Worm (Caenorhabditis elegans) whole organism, L2 larva: ENCODE data around the gene zig-3.
A peak's percentile ranks its signal among the peaks of the same experiment; 100 is the strongest.

Experiments used
- C34F6.9 ChIP-seq: fragments of 150-350 bp; optimal IDR thresholded peaks from 2 replicates; lab custom pipeline; 2014; ENCODE audit warnings: missing biosample characterization, missing genetic modification characterization
- R02D3.7 ChIP-seq: fragments of 150-350 bp; optimal IDR thresholded peaks from 2 replicates; lab custom pipeline; 2014; ENCODE audit warnings: missing biosample characterization, missing genetic modification characterization
- alr-1 ChIP-seq: fragments of 150-350 bp; optimal IDR thresholded peaks from 2 replicates; lab custom pipeline; 2014; ENCODE audit warnings: missing biosample characterization, missing genetic modification characterization
- ceh-16 ChIP-seq: fragments of 150-350 bp; optimal IDR thresholded peaks from 2 replicates; lab custom pipeline; 2014; ENCODE audit warnings: missing biosample characterization, missing genetic modification characterization
- crh-2 ChIP-seq: sonication (generic microtip); optimal IDR thresholded peaks from 2 replicates; lab custom pipeline; 2017; ENCODE audit warnings: missing biosample characterization, missing genetic modification characterization
- dmd-4 ChIP-seq: sonication (generic microtip); optimal IDR thresholded peaks from 2 replicates; lab custom pipeline; 2017; ENCODE audit warnings: missing biosample characterization, missing genetic modification characterization
- elt-1 ChIP-seq: fragments of 150-350 bp; optimal IDR thresholded peaks from 2 replicates; lab custom pipeline; 2014; ENCODE audit warnings: missing biosample characterization, missing genetic modification characterization
- elt-3 ChIP-seq: sonication (generic microtip); optimal IDR thresholded peaks from 2 replicates; lab custom pipeline; 2017; ENCODE audit warnings: missing biosample characterization, missing genetic modification characterization
- fos-1 ChIP-seq: fragments of 150-350 bp; optimal IDR thresholded peaks from 2 replicates; lab custom pipeline; 2014; ENCODE audit warnings: missing biosample characterization, missing genetic modification characterization
- gmeb-1 ChIP-seq: fragments of 150-350 bp; optimal IDR thresholded peaks from 2 replicates; lab custom pipeline; 2014; ENCODE audit warnings: missing biosample characterization, missing genetic modification characterization
- lin-11 ChIP-seq: fragments of 150-350 bp; sonication (generic microtip); optimal IDR thresholded peaks from 2 replicates; lab custom pipeline; 2014; ENCODE audit warnings: missing biosample characterization, missing genetic modification characterization, inconsistent platforms, mixed read lengths
- lin-13 ChIP-seq: fragments of 150-350 bp; optimal IDR thresholded peaks from 2 replicates; lab custom pipeline; 2014; ENCODE audit warnings: missing biosample characterization, missing genetic modification reagents, missing genetic modification characterization
- lin-39 ChIP-seq: fragments of 150-350 bp; optimal IDR thresholded peaks from 2 replicates; lab custom pipeline; 2014; ENCODE audit warnings: missing biosample characterization, missing genetic modification reagents, missing genetic modification characterization
- lsy-2 ChIP-seq, 2 experiments: fragments of 150-350 bp in 1 of 2; sonication (generic microtip) in 1 of 2; optimal IDR thresholded peaks; 2 replicates each; lab custom pipeline; 2014 to 2017; ENCODE audit warnings: missing biosample characterization in 2 of 2, missing genetic modification characterization in 2 of 2
- mab-5 ChIP-seq: fragments of 150-350 bp; optimal IDR thresholded peaks from 2 replicates; lab custom pipeline; 2014; ENCODE audit warnings: missing biosample characterization, missing genetic modification characterization
- mbf-1 ChIP-seq: sonication (generic microtip); optimal IDR thresholded peaks from 2 replicates; lab custom pipeline; 2017; ENCODE audit warnings: missing biosample characterization, missing genetic modification characterization
- mdl-1 ChIP-seq, 2 experiments: fragments of 150-350 bp in 1 of 2; sonication (generic microtip) in 1 of 2; optimal IDR thresholded peaks; 2 replicates each; lab custom pipeline; 2017; ENCODE audit warnings: missing biosample characterization in 2 of 2, missing genetic modification characterization in 2 of 2
- nhr-12 ChIP-seq: fragments of 150-350 bp; optimal IDR thresholded peaks from 2 replicates; lab custom pipeline; 2014; ENCODE audit warnings: missing biosample characterization, missing genetic modification characterization
- nhr-129 ChIP-seq: fragments of 150-350 bp; optimal IDR thresholded peaks from 2 replicates; lab custom pipeline; 2014; ENCODE audit warnings: missing biosample characterization, missing genetic modification characterization
- nhr-21 ChIP-seq: fragments of 150-350 bp; optimal IDR thresholded peaks from 2 replicates; lab custom pipeline; 2014; ENCODE audit warnings: missing biosample characterization, missing genetic modification characterization
- nhr-23 ChIP-seq: fragments of 150-350 bp; optimal IDR thresholded peaks from 2 replicates; lab custom pipeline; 2014; ENCODE audit warnings: missing biosample characterization, missing genetic modification reagents, missing genetic modification characterization
- nhr-237 ChIP-seq: fragments of 150-350 bp; optimal IDR thresholded peaks from 2 replicates; lab custom pipeline; 2014; ENCODE audit warnings: missing biosample characterization, missing genetic modification characterization
- nhr-25 ChIP-seq: fragments of 150-350 bp; sonication (generic microtip); optimal IDR thresholded peaks from 3 replicates; lab custom pipeline; 2014; ENCODE audit warnings: missing biosample characterization, missing genetic modification characterization
- nhr-6 ChIP-seq: fragments of 150-350 bp; optimal IDR thresholded peaks from 2 replicates; lab custom pipeline; 2014; ENCODE audit warnings: missing biosample characterization, missing genetic modification characterization
- nhr-77 ChIP-seq: fragments of 150-350 bp; optimal IDR thresholded peaks from 2 replicates; lab custom pipeline; 2014; ENCODE audit warnings: missing biosample characterization, missing genetic modification characterization
- sem-4 ChIP-seq: fragments of 150-350 bp; optimal IDR thresholded peaks from 2 replicates; lab custom pipeline; 2014; ENCODE audit warnings: missing biosample characterization, missing genetic modification reagents, missing genetic modification characterization
- skn-1 ChIP-seq: sonication (generic microtip); optimal IDR thresholded peaks from 2 replicates; lab custom pipeline; 2017; ENCODE audit warnings: missing biosample characterization, missing genetic modification characterization
- sma-3 ChIP-seq: sonication (generic microtip); optimal IDR thresholded peaks from 2 replicates; lab custom pipeline; 2016; ENCODE audit warnings: missing genetic modification reagents, missing genetic modification characterization, missing compliant biosample characterization
- sma-9 ChIP-seq, 2 experiments: fragments of 150-350 bp in 1 of 2; sonication (generic microtip) in 1 of 2; optimal IDR thresholded peaks; 2 replicates each; lab custom pipeline; 2014 to 2016; ENCODE audit warnings: missing genetic modification characterization in 2 of 2, mild to moderate bottlenecking in 1 of 2, missing biosample characterization in 1 of 2, missing compliant biosample characterization in 1 of 2, missing genetic modification reagents in 1 of 2, moderate library complexity in 1 of 2
- snpc-4 ChIP-seq: fragments of 150-350 bp; optimal IDR thresholded peaks from 2 replicates; lab custom pipeline; 2014; ENCODE audit warnings: missing biosample characterization, missing genetic modification characterization
- unc-39 ChIP-seq: fragments of 150-350 bp; optimal IDR thresholded peaks from 2 replicates; lab custom pipeline; 2014; ENCODE audit warnings: missing biosample characterization, missing genetic modification characterization
- unc-62 ChIP-seq: fragments of 150-350 bp; optimal IDR thresholded peaks from 2 replicates; lab custom pipeline; 2014; ENCODE audit warnings: missing biosample characterization, missing genetic modification reagents, missing genetic modification characterization
- zag-1 ChIP-seq: fragments of 150-350 bp; optimal IDR thresholded peaks from 2 replicates; lab custom pipeline; 2014; ENCODE audit warnings: missing biosample characterization, missing genetic modification characterization
- ztf-11 ChIP-seq: sonication (generic microtip); optimal IDR thresholded peaks from 2 replicates; lab custom pipeline; 2017; ENCODE audit warnings: missing biosample characterization, missing genetic modification characterization

The zig-3 gene

ce11 chrX:7913830-7914229 lies 16.7 kb upstream of the zig-3 start, which contains the start of gene C39D10.7:
Gene C39D10.7 (minus strand): TSS chrX:7913930.
- TF ChIP-seq lin-11 (no peak), nhr-237 (tag; lab: Kevin White, UChicago) (no peak), dmd-4 (no peak), snpc-4 (tag; lab: Kevin White, UChicago) (no peak), nhr-77 (no peak), R02D3.7 (no peak), lin-13 (no peak), nhr-23 (tag; lab: Kevin White, UChicago) (no peak), crh-2 (tag; lab: Kevin White, UChicago) (no peak), sma-9 (GFP tag; optimal IDR thresholded peaks at IDR 0.05; lab: Kevin White, UChicago) (no peak), sma-9 (tag; optimal IDR thresholded peaks at IDR 0.05; lab: Kevin White, UChicago) (no peak), unc-39 (tag; lab: Kevin White, UChicago) (no peak), unc-62 (GFP tag; lab: Kevin White, UChicago) (no peak), alr-1 (tag; lab: Kevin White, UChicago) (no peak)

- TF ChIP-seq mab-5 (no peak), ceh-16 (no peak), unc-39 (tag; lab: Kevin White, UChicago) (no peak), nhr-6 (tag; lab: Kevin White, UChicago) (no peak), nhr-77 (no peak), sma-9 (GFP tag; optimal IDR thresholded peaks at IDR 0.05; lab: Kevin White, UChicago) (no peak), sma-9 (tag; optimal IDR thresholded peaks at IDR 0.05; lab: Kevin White, UChicago) (no peak), nhr-25 (no peak), sem-4 (tag; lab: Kevin White, UChicago) (no peak), gmeb-1 (tag; lab: Kevin White, UChicago) (no peak)
Measured at ce11 chrX:7915616-7916015, 14.9 kb upstream of the zig-3 start.

ce11 chrX:7916076-7916475 lies 14.5 kb upstream of the zig-3 start:
- TF ChIP-seq C34F6.9 (tag; lab: Kevin White, UChicago) (peak; percentile 24), fos-1 (tag; lab: Kevin White, UChicago) (peak; percentile 38), mbf-1 (no peak)
- TF ChIP-seq, all 48 proteins: peak for 2

ce11 chrX:7921130-7921529 lies 9.4 kb upstream of the zig-3 start:
- TF ChIP-seq sma-3 (GFP tag; lab: Kevin White, UChicago) (no peak), elt-1 (tag; lab: Kevin White, UChicago) (no peak), alr-1 (tag; lab: Kevin White, UChicago) (no peak), nhr-12 (no peak)

ce11 chrX:7925134-7925533 lies 5.4 kb upstream of the zig-3 start, which contains the start of gene zig-4:
Gene zig-4 (plus strand): TSS chrX:7925434.
- TF ChIP-seq elt-3 (tag; lab: Kevin White, UChicago) (no peak), lin-39 (tag; lab: Kevin White, UChicago) (no peak), lin-11 (no peak), nhr-21 (no peak), mbf-1 (no peak), mdl-1 (tag; optimal IDR thresholded peaks at IDR 0.05; lab: Kevin White, UChicago) (no peak), zag-1 (tag; lab: Kevin White, UChicago) (no peak), skn-1 (tag; lab: Kevin White, UChicago) (no peak), gmeb-1 (tag; lab: Kevin White, UChicago) (no peak), nhr-12 (no peak), nhr-23 (tag; lab: Kevin White, UChicago) (no peak), dmd-4 (no peak), mab-5 (no peak), nhr-25 (no peak), lsy-2 (tag; optimal IDR thresholded peaks at IDR 0.05; lab: Kevin White, UChicago) (no peak)

- TF ChIP-seq ztf-11 (no peak), nhr-129 (tag; lab: Kevin White, UChicago) (peak; percentile 45)
Measured at ce11 chrX:7932453-7932852, 1.9 kb downstream of the zig-3 start.
